Worm (Caenorhabditis elegans) whole organism, L1 larva: Measurements from ENCODE around the gene Y15E3A.5.

Source experiments
- C04F5.9 ChIP-seq: sonication (generic microtip); optimal IDR thresholded peaks from 2 replicates; lab custom pipeline; 2016; ENCODE audit warnings: missing genetic modification characterization, missing compliant biosample characterization
- C16A3.4 ChIP-seq: fragments of 150-350 bp; optimal IDR thresholded peaks from 2 replicates; lab custom pipeline; 2014; ENCODE audit warnings: missing biosample characterization, missing genetic modification characterization
- C34B4.2 ChIP-seq: sonication (generic microtip); optimal IDR thresholded peaks from 2 replicates; lab custom pipeline; 2017; ENCODE audit warnings: mild to moderate bottlenecking, missing genetic modification characterization, missing compliant biosample characterization
- Y116A8C.19 ChIP-seq: sonication (generic microtip); optimal IDR thresholded peaks from 2 replicates; lab custom pipeline; 2016; ENCODE audit warnings: missing compliant biosample characterization, missing genetic modification characterization, borderline replicate concordance
- alr-1 ChIP-seq: fragments of 200-800 bp; sonication (Bioruptor generic); optimal IDR thresholded peaks from 2 replicates; lab custom pipeline; 2018; ENCODE audit warnings: borderline replicate concordance, mild to moderate bottlenecking, missing genetic modification characterization, missing compliant biosample characterization
- aly-2 ChIP-seq: fragments of 150-350 bp; optimal IDR thresholded peaks from 2 replicates; lab custom pipeline; 2014; ENCODE audit warnings: missing biosample characterization, missing genetic modification characterization
- ama-1 ChIP-seq: fragments of 150-350 bp; optimal IDR thresholded peaks from 2 replicates; lab custom pipeline; 2014
- blmp-1 ChIP-seq: fragments of 150-350 bp; optimal IDR thresholded peaks from 2 replicates; lab custom pipeline; 2014; ENCODE audit warnings: missing biosample characterization, missing genetic modification characterization
- ceh-8 ChIP-seq: fragments of 200-800 bp; sonication (Bioruptor generic); optimal IDR thresholded peaks from 2 replicates; lab custom pipeline; 2018; ENCODE audit warnings: mild to moderate bottlenecking, missing genetic modification characterization, moderate library complexity, missing compliant biosample characterization
- ceh-82 ChIP-seq, 3 experiments: fragments of 150-350 bp in 1 of 3; sonication (generic microtip) in 2 of 3; optimal IDR thresholded peaks; 2 replicates each; lab custom pipeline; 2014 to 2017; ENCODE audit warnings: missing biosample characterization in 3 of 3, missing genetic modification characterization in 3 of 3
- ceh-90 ChIP-seq: sonication (generic microtip); optimal IDR thresholded peaks from 2 replicates; lab custom pipeline; 2016; ENCODE audit warnings: missing genetic modification characterization, missing compliant biosample characterization
- dsc-1 ChIP-seq: sonication (generic microtip); optimal IDR thresholded peaks from 2 replicates; lab custom pipeline; 2016; ENCODE audit warnings: mild to moderate bottlenecking, missing genetic modification characterization, missing compliant biosample characterization
- efl-1 ChIP-seq, 4 experiments: fragments of 150-350 bp; optimal IDR thresholded peaks in 3 of 4; peaks in 1 of 4; 1 replicate in 1 of 4; 2 replicates in 3 of 4; lab custom pipeline; 2014; ENCODE audit warnings: missing biosample characterization in 2 of 4, missing genetic modification characterization in 2 of 4, missing genetic modification reagents in 2 of 4
- efl-3 ChIP-seq: fragments of 200-800 bp; sonication (Bioruptor generic); optimal IDR thresholded peaks from 2 replicates; lab custom pipeline; 2018; ENCODE audit warnings: mild to moderate bottlenecking, missing genetic modification characterization, missing compliant biosample characterization
- egl-13 ChIP-seq: sonication (generic microtip); optimal IDR thresholded peaks from 2 replicates; lab custom pipeline; 2016; ENCODE audit warnings: missing genotype, missing genetic modification reagents, missing genetic modification characterization, missing compliant biosample characterization
- egl-27 ChIP-seq, 2 experiments: fragments of 150-350 bp in 1 of 2; sonication (generic microtip); optimal IDR thresholded peaks; 3 replicates each; lab custom pipeline; 2017 to 2018; ENCODE audit warnings: missing biosample characterization in 2 of 2, missing genetic modification characterization in 2 of 2, missing genetic modification reagents in 2 of 2
- elt-3 ChIP-seq, 6 experiments: fragments of 150-350 bp in 1 of 6; sonication (generic microtip); optimal IDR thresholded peaks; 2 replicates each; lab custom pipeline; 2017 to 2018; ENCODE audit warnings: missing biosample characterization in 6 of 6, missing genetic modification characterization in 6 of 6, inconsistent platforms in 1 of 6
- fkh-4 ChIP-seq: sonication (generic microtip); optimal IDR thresholded peaks from 2 replicates; lab custom pipeline; 2016; ENCODE audit warnings: missing compliant biosample characterization, missing genetic modification characterization, borderline replicate concordance
- fkh-8 ChIP-seq: sonication (generic microtip); optimal IDR thresholded peaks from 2 replicates; lab custom pipeline; 2016; ENCODE audit warnings: mild to moderate bottlenecking, missing genetic modification characterization, missing compliant biosample characterization
- hlh-17 ChIP-seq: fragments of 200-800 bp; sonication (Bioruptor generic); optimal IDR thresholded peaks from 2 replicates; lab custom pipeline; 2018; ENCODE audit warnings: missing genetic modification characterization, mild to moderate bottlenecking, missing compliant biosample characterization, moderate library complexity, borderline replicate concordance
- hpl-2 ChIP-seq: fragments of 150-350 bp; optimal IDR thresholded peaks from 2 replicates; lab custom pipeline; 2014; ENCODE audit warnings: missing biosample characterization, missing genetic modification reagents, missing genetic modification characterization
- isw-1 ChIP-seq: fragments of 200-800 bp; sonication (Bioruptor generic); IDR thresholded peaks from 2 replicates; pipeline ENCODE4 v1.3.6; 2022; ENCODE audit warnings: missing genetic modification characterization, missing compliant biosample characterization
- lin-14 ChIP-seq: fragments of 200-800 bp; sonication (Bioruptor generic); optimal IDR thresholded peaks from 2 replicates; lab custom pipeline; 2018; ENCODE audit warnings: mild to moderate bottlenecking, missing genetic modification characterization, moderate library complexity, missing compliant biosample characterization
- lin-35 ChIP-seq, 2 experiments: fragments of 150-350 bp; optimal IDR thresholded peaks; 2 replicates each; lab custom pipeline; 2014; ENCODE audit warnings: missing biosample characterization in 2 of 2, missing genetic modification characterization in 2 of 2, missing genetic modification reagents in 2 of 2
- lin-39 ChIP-seq: fragments of 150-350 bp; optimal IDR thresholded peaks from 2 replicates; lab custom pipeline; 2014; ENCODE audit warnings: missing biosample characterization, missing genetic modification reagents, missing genetic modification characterization
- mab-9 ChIP-seq: fragments of 200-800 bp; sonication (Bioruptor generic); IDR thresholded peaks from 2 replicates; pipeline ENCODE4 v1.3.6; 2022; ENCODE audit warnings: missing genetic modification reagents, missing genetic modification characterization, missing compliant biosample characterization
- mep-1 ChIP-seq: fragments of 150-350 bp; optimal IDR thresholded peaks from 2 replicates; lab custom pipeline; 2014; ENCODE audit warnings: missing biosample characterization, missing genetic modification characterization
- nhr-11 ChIP-seq: fragments of 150-350 bp; optimal IDR thresholded peaks from 2 replicates; lab custom pipeline; 2014; ENCODE audit warnings: missing biosample characterization, missing genetic modification characterization
- nhr-12 ChIP-seq: sonication (generic microtip); optimal IDR thresholded peaks from 2 replicates; lab custom pipeline; 2017; ENCODE audit warnings: missing biosample characterization, missing genetic modification characterization
- nhr-237 ChIP-seq: fragments of 150-350 bp; optimal IDR thresholded peaks from 2 replicates; lab custom pipeline; 2014; ENCODE audit warnings: missing biosample characterization, missing genetic modification characterization
- nhr-47 ChIP-seq: sonication (generic microtip); optimal IDR thresholded peaks from 2 replicates; lab custom pipeline; 2016; ENCODE audit warnings: mild to moderate bottlenecking, missing genetic modification characterization, moderate library complexity, missing compliant biosample characterization
- nhr-71 ChIP-seq: sonication (generic microtip); optimal IDR thresholded peaks from 2 replicates; lab custom pipeline; 2016; ENCODE audit warnings: mild to moderate bottlenecking, missing genetic modification characterization, moderate library complexity, missing compliant biosample characterization
- nhr-76 ChIP-seq: sonication (generic microtip); optimal IDR thresholded peaks from 2 replicates; lab custom pipeline; 2017; ENCODE audit warnings: missing biosample characterization, missing genetic modification characterization
- nhr-84 ChIP-seq: sonication (generic microtip); optimal IDR thresholded peaks from 2 replicates; lab custom pipeline; 2017; ENCODE audit warnings: missing biosample characterization, missing genetic modification characterization
- pax-3 ChIP-seq: fragments of 200-800 bp; sonication (Bioruptor generic); optimal IDR thresholded peaks from 2 replicates; lab custom pipeline; 2018; ENCODE audit warnings: mild to moderate bottlenecking, missing genetic modification characterization, moderate library complexity, missing compliant biosample characterization
- rnt-1 ChIP-seq: sonication (generic microtip); optimal IDR thresholded peaks from 2 replicates; lab custom pipeline; 2016; ENCODE audit warnings: mild to moderate bottlenecking, missing genetic modification characterization, moderate library complexity, missing compliant biosample characterization
- snpc-4 ChIP-seq: fragments of 150-350 bp; optimal IDR thresholded peaks from 2 replicates; lab custom pipeline; 2014; ENCODE audit warnings: missing biosample characterization, missing genetic modification characterization
- sup-37 ChIP-seq: fragments of 200-800 bp; sonication (Bioruptor generic); optimal IDR thresholded peaks from 2 replicates; lab custom pipeline; 2018; ENCODE audit warnings: mild to moderate bottlenecking, missing genetic modification characterization, missing compliant biosample characterization
- swsn-7 ChIP-seq: sonication (generic microtip); optimal IDR thresholded peaks from 2 replicates; lab custom pipeline; 2016; ENCODE audit warnings: missing genetic modification characterization, missing compliant biosample characterization
- unc-130 ChIP-seq: fragments of 150-350 bp; optimal IDR thresholded peaks from 2 replicates; lab custom pipeline; 2017; ENCODE audit warnings: missing biosample characterization, missing genetic modification characterization, inconsistent platforms
- unc-30 ChIP-seq: sonication (generic microtip); optimal IDR thresholded peaks from 2 replicates; lab custom pipeline; 2017; ENCODE audit warnings: missing biosample characterization, missing genetic modification characterization
- unc-62 ChIP-seq: fragments of 150-350 bp; optimal IDR thresholded peaks from 2 replicates; lab custom pipeline; 2014; ENCODE audit warnings: missing biosample characterization, missing genetic modification reagents, missing genetic modification characterization
- unc-98 ChIP-seq: fragments of 200-800 bp; sonication (Bioruptor generic); IDR thresholded peaks from 2 replicates; pipeline ENCODE4 v1.3.6; 2022; ENCODE audit warnings: missing genetic modification characterization, missing compliant biosample characterization

The Y15E3A.5 gene

DNA sequence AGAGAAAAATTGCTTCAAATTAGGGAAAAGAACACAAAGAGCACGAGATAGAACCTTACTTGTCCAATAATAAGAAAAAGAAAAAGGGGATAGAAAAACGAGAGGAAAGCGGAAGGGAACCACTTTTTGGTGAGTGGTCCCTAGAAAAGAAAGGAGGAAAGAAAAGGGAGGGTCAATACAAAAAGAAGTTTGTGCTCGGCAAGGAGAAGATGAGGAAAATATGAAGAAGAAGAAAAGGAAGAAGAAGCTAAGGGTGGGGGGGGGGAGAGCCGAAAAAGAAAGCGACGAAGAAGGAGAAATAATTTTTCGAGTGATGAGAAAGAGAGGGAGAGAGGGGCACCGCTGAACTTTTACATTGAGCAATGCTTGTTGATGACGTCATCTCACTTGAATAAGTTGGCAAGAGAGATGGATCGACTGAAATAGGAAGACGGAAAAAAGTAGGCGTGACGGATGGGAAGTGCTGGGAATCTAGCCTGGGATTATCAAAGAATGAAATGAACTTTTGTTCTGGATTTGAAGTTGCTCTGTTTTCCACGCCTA lies 45.5 kb downstream of the Y15E3A.5 start (continued):
- TF ChIP-seq C34B4.2 (tag; lab: Kevin White, UChicago) (no peak), pax-3 (tag; lab: Kevin White, UChicago) (no peak), C16A3.4 (tag; lab: Kevin White, UChicago) (no peak), egl-13 (peak; percentile 52), efl-3 (GFP tag; lab: Kevin White, UChicago) (no peak), unc-30 (tag; lab: Kevin White, UChicago) (no peak), nhr-237 (tag; lab: Kevin White, UChicago) (no peak), hpl-2 (no peak), nhr-11 (tag; lab: Kevin White, UChicago) (no peak), nhr-76 (tag; lab: Kevin White, UChicago) (no peak), nhr-71 (tag; lab: Kevin White, UChicago) (peak; percentile 72), swsn-7 (tag; lab: Kevin White, UChicago) (peak; percentile 54), ama-1 (lab: Kevin White, UChicago) (no peak), mab-9 (no peak), aly-2 (no peak), sup-37 (GFP tag; lab: Kevin White, UChicago) (no peak), fkh-8 (peak; percentile 50), unc-130 (tag; lab: Kevin White, UChicago) (no peak), hlh-17 (GFP tag; lab: Kevin White, UChicago) (no peak), elt-3 (tag; optimal IDR thresholded peaks at IDR 0.05; lab: Kevin White, UChicago) (no peak), unc-98 (GFP tag; lab: Robert Waterston, UW) (no peak), C04F5.9 (no peak), lin-35 (GFP tag; optimal IDR thresholded peaks at IDR 0.05; lab: Kevin White, UChicago) (peak in 1 of 2 experiments; percentile 16), ceh-8 (GFP tag; lab: Kevin White, UChicago) (peak; percentile 20), rnt-1 (no peak), isw-1 (GFP tag; lab: Robert Waterston, UW) (peak; percentile 22; the same call in 1 of the 2 replicates), blmp-1 (tag; lab: Kevin White, UChicago) (no peak), fkh-4 (tag; lab: Kevin White, UChicago) (no peak), egl-27 (tag; optimal IDR thresholded peaks at IDR 0.05; lab: Kevin White, UChicago) (no peak), unc-62 (GFP tag; lab: Kevin White, UChicago) (no peak), alr-1 (no peak)
- TF ChIP-seq, all 84 proteins: peak for 20

DNA sequence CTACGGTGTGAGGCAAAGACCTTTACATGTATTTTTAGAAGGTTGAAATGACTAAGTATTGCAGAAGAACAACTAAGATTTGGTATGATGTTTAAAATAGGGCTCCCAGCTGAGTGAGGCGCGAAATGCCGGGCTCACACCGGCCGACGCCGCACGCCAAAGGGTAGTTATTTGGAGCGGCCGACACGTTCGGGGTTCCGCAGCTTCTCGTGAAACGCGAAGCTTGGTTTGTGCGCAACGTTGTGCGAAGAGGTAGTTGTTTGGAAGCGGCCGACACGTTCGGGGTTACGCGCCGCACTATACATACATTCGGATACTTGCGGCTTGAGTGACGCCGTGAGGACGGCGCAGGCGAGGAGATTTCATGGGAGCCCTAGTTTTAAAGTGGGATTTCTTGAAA lies 47.9 kb downstream of the Y15E3A.5 start:
- no peak for TF ChIP-seq efl-1 (optimal IDR thresholded peaks at IDR 0.05; lab: Kevin White, UChicago)
- peak in 1 of 2 experiments; percentile 6 for TF ChIP-seq efl-1 (GFP tag; optimal IDR thresholded peaks at IDR 0.05 in 1 of 2; lab: Kevin White, UChicago)
- TF ChIP-seq snpc-4 (tag; lab: Kevin White, UChicago), result peak; percentile 91
- no peak for TF ChIP-seq rnt-1
- TF ChIP-seq ceh-82 (tag; optimal IDR thresholded peaks at IDR 0.05; lab: Kevin White, UChicago), result no peak
- no peak for TF ChIP-seq unc-30 (tag; lab: Kevin White, UChicago)
- TF ChIP-seq ama-1 (lab: Kevin White, UChicago), result no peak
- no peak for TF ChIP-seq mab-9
- TF ChIP-seq ceh-90, result no peak
- TF ChIP-seq nhr-12 (tag; lab: Kevin White, UChicago), result no peak
- TF ChIP-seq dsc-1 (tag; lab: Kevin White, UChicago), result no peak
- TF ChIP-seq lin-39 (tag; lab: Kevin White, UChicago), result no peak
- no peak for TF ChIP-seq nhr-11 (tag; lab: Kevin White, UChicago)
- no peak for TF ChIP-seq nhr-71 (tag; lab: Kevin White, UChicago)

DNA sequence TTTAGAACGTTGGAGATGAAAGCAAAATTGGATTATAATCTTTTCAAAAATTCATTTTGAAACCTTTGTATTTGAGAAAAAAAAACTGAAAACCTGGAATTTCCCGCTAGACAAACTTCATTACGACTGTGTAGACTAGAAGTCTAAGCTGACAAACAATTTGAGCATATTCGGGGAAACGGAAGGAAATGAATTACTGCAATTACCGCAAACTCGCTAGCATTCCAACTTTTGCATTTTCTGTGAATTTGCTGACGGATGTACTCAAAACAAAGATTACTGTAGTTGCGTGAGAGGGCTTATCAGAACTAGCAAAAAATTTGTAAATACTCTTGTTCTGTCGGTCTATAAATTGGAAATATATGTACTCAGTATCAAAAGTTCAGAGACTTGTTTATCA lies 49.5 kb downstream of the Y15E3A.5 start:
- TF ChIP-seq nhr-47 (tag; lab: Kevin White, UChicago) (peak; percentile 49), C16A3.4 (tag; lab: Kevin White, UChicago) (no peak), lin-14 (GFP tag; lab: Kevin White, UChicago) (peak; percentile 42), Y116A8C.19 (tag; lab: Kevin White, UChicago) (no peak), C04F5.9 (no peak), nhr-11 (tag; lab: Kevin White, UChicago) (peak; percentile 77), hlh-17 (GFP tag; lab: Kevin White, UChicago) (no peak), nhr-84 (tag; lab: Kevin White, UChicago) (no peak), mep-1 (tag; lab: Kevin White, UChicago) (no peak), nhr-71 (tag; lab: Kevin White, UChicago) (peak; percentile 67), fkh-8 (peak; percentile 83), aly-2 (no peak)
